Fruit fly (Drosophila melanogaster) whole organism, embryonic: ENCODE measurements around the gene CG43131.

Experiments used
- CG10321 ChIP-seq: fragments of 200-800 bp; sonication (Bioruptor generic); IDR thresholded peaks from 2 replicates; pipeline ENCODE4 v1.3.6; 2022; ENCODE audit warnings: missing biosample characterization, missing genetic modification characterization
- CG10366 ChIP-seq: fragments of 200-800 bp; sonication (Bioruptor generic); IDR thresholded peaks from 2 replicates; pipeline ENCODE4 v1.3.6; 2022; ENCODE audit warnings: missing biosample characterization, missing genetic modification characterization
- CG11093 ChIP-seq: fragments of 200-800 bp; sonication (Bioruptor generic); IDR thresholded peaks from 3 replicates; pipeline ENCODE4 v1.3.6; 2022; ENCODE audit warnings: missing biosample characterization, missing genetic modification characterization
- CG14667 ChIP-seq: fragments of 200-800 bp; sonication (Bioruptor generic); IDR thresholded peaks from 2 replicates; pipeline ENCODE4 v1.3.6; 2022; ENCODE audit warnings: missing biosample characterization, missing genetic modification characterization
- CG14710 ChIP-seq: fragments of 200-800 bp; sonication (Bioruptor generic); optimal IDR thresholded peaks from 3 replicates; lab custom pipeline; 2019; ENCODE audit warnings: missing biosample characterization, mild to moderate bottlenecking, missing genetic modification characterization, moderate library complexity
- CG15011 ChIP-seq: fragments of 200-800 bp; sonication (Bioruptor generic); optimal IDR thresholded peaks from 3 replicates; lab custom pipeline; 2018; ENCODE audit warnings: missing biosample characterization, mild to moderate bottlenecking, missing genetic modification characterization
- CG17186 ChIP-seq: fragments of 200-800 bp; sonication (Bioruptor generic); optimal IDR thresholded peaks from 3 replicates; lab custom pipeline; 2017; ENCODE audit warnings: missing biosample characterization, missing genetic modification reagents, missing genetic modification characterization
- CG17328 ChIP-seq: fragments of 200-800 bp; sonication (Bioruptor generic); IDR thresholded peaks from 2 replicates; pipeline ENCODE4 v1.3.6; 2022; ENCODE audit warnings: missing biosample characterization, missing genetic modification characterization
- CG17612 ChIP-seq: fragments of 200-800 bp; sonication (Bioruptor generic); IDR thresholded peaks from 2 replicates; pipeline ENCODE4 v1.3.6; 2022; ENCODE audit warnings: missing biosample characterization, missing genetic modification characterization
- CG2678 ChIP-seq: fragments of 200-800 bp; sonication (Bioruptor generic); optimal IDR thresholded peaks from 3 replicates; lab custom pipeline; 2019; ENCODE audit warnings: missing biosample characterization, mild to moderate bottlenecking, missing genetic modification characterization, moderate library complexity
- CG2712 ChIP-seq: fragments of 200-800 bp; optimal IDR thresholded peaks from 3 replicates; lab custom pipeline; 2019; ENCODE audit warnings: missing biosample characterization, mild to moderate bottlenecking, missing genetic modification characterization, moderate library complexity
- CG2875 ChIP-seq: fragments of 200-800 bp; sonication (Bioruptor generic); optimal IDR thresholded peaks from 2 replicates; lab custom pipeline; 2017; ENCODE audit warnings: missing biosample characterization, mild to moderate bottlenecking, missing genetic modification characterization, missing genetic modification reagents
- CG3281 ChIP-seq: fragments of 200-800 bp; sonication (Bioruptor generic); optimal IDR thresholded peaks from 3 replicates; lab custom pipeline; 2017; ENCODE audit warnings: missing biosample characterization, mild to moderate bottlenecking, missing genetic modification characterization
- CG33213 ChIP-seq: fragments of 200-800 bp; sonication (Bioruptor generic); optimal IDR thresholded peaks from 3 replicates; lab custom pipeline; 2016; ENCODE audit warnings: missing biosample characterization, missing genetic modification characterization
- CG3726 ChIP-seq: fragments of 200-800 bp; sonication (Bioruptor generic); IDR thresholded peaks from 3 replicates; pipeline ENCODE4, ENCODE4 v1.3.6; 2022; ENCODE audit warnings: missing biosample characterization, missing genetic modification characterization
- CG6854 ChIP-seq: fragments of 200-800 bp; sonication (Bioruptor generic); optimal IDR thresholded peaks from 3 replicates; lab custom pipeline; 2017; ENCODE audit warnings: missing biosample characterization, mild to moderate bottlenecking, missing genetic modification characterization
- CG7987 ChIP-seq: fragments of 200-800 bp; sonication (Bioruptor generic); optimal IDR thresholded peaks from 2 replicates; lab custom pipeline; 2018; ENCODE audit warnings: missing biosample characterization, mild to moderate bottlenecking, missing genetic modification characterization, moderate library complexity
- HHEX ChIP-seq: fragments of 200-800 bp; sonication (Bioruptor generic); optimal IDR thresholded peaks from 3 replicates; lab custom pipeline; 2017; ENCODE audit warnings: missing biosample characterization, mild to moderate bottlenecking, missing genetic modification characterization, missing genetic modification reagents
- MBD-R2 ChIP-seq: fragments of 200-800 bp; sonication (Bioruptor generic); IDR thresholded peaks from 2 replicates; pipeline ENCODE4 v1.3.6; 2022; ENCODE audit warnings: missing biosample characterization, missing genetic modification characterization
- MESR4 ChIP-seq: fragments of 200-800 bp; sonication (Bioruptor generic); optimal IDR thresholded peaks from 2 replicates; lab custom pipeline; 2018; ENCODE audit warnings: missing biosample characterization, mild to moderate bottlenecking, missing genetic modification characterization, moderate library complexity
- MTF-1 ChIP-seq: fragments of 200-800 bp; sonication (Bioruptor generic); optimal IDR thresholded peaks from 2 replicates; lab custom pipeline; 2018; ENCODE audit warnings: missing biosample characterization, mild to moderate bottlenecking, missing genetic modification characterization, borderline replicate concordance
- Mrtf ChIP-seq: fragments of 200-800 bp; sonication (Bioruptor generic); IDR thresholded peaks from 3 replicates; pipeline ENCODE4 v1.3.6; 2022; ENCODE audit warnings: missing biosample characterization, missing genetic modification characterization
- Ravus ChIP-seq: fragments of 200-800 bp; sonication (Bioruptor generic); IDR thresholded peaks from 2 replicates; pipeline ENCODE4 v1.3.6; 2022; ENCODE audit warnings: missing biosample characterization, missing genetic modification characterization
- Side ChIP-seq: fragments of 200-800 bp; sonication (Bioruptor generic); optimal IDR thresholded peaks from 2 replicates; lab custom pipeline; 2016; ENCODE audit warnings: missing biosample characterization, missing genetic modification characterization
- Sox100B ChIP-seq: fragments of 200-800 bp; sonication (Bioruptor generic); optimal IDR thresholded peaks from 3 replicates; lab custom pipeline; 2018; ENCODE audit warnings: missing biosample characterization, mild to moderate bottlenecking, missing genetic modification characterization
- Spps ChIP-seq: fragments of 200-800 bp; sonication (Bioruptor generic); optimal IDR thresholded peaks from 2 replicates; lab custom pipeline; 2018; ENCODE audit warnings: missing biosample characterization, mild to moderate bottlenecking, missing genetic modification characterization
- Taf1 ChIP-seq: fragments of 200-800 bp; sonication (Bioruptor generic); IDR thresholded peaks from 2 replicates; pipeline ENCODE4 v1.3.6; 2022; ENCODE audit warnings: missing biosample characterization, missing genetic modification characterization
- ab ChIP-seq: fragments of 200-800 bp; sonication (Bioruptor generic); optimal IDR thresholded peaks from 2 replicates; lab custom pipeline; 2016; ENCODE audit warnings: missing biosample characterization, missing genetic modification characterization
- ac ChIP-seq: fragments of 200-800 bp; sonication (Bioruptor generic); optimal IDR thresholded peaks from 3 replicates; lab custom pipeline; 2017; ENCODE audit warnings: missing biosample characterization, mild to moderate bottlenecking, missing genetic modification characterization
- bigmax ChIP-seq: fragments of 200-800 bp; sonication (Bioruptor generic); optimal IDR thresholded peaks from 2 replicates; lab custom pipeline; 2018; ENCODE audit warnings: missing biosample characterization, mild to moderate bottlenecking, missing genetic modification characterization
- caup ChIP-seq: fragments of 200-800 bp; sonication (Bioruptor generic); optimal IDR thresholded peaks from 3 replicates; lab custom pipeline; 2017; ENCODE audit warnings: missing biosample characterization, mild to moderate bottlenecking, missing genetic modification characterization, moderate library complexity; ENCODE audit not compliant: severe bottlenecking
- ci ChIP-seq: fragments of 200-800 bp; sonication (Bioruptor generic); IDR thresholded peaks from 3 replicates; pipeline ENCODE4 v1.3.6; 2022; ENCODE audit warnings: missing biosample characterization, missing genetic modification characterization
- crol ChIP-seq: fragments of 200-800 bp; sonication (Bioruptor generic); IDR thresholded peaks from 2 replicates; pipeline ENCODE4 v1.3.6; 2022; ENCODE audit warnings: missing biosample characterization, missing genetic modification characterization
- cwo ChIP-seq: fragments of 200-800 bp; sonication (Bioruptor generic); optimal IDR thresholded peaks from 3 replicates; lab custom pipeline; 2017; ENCODE audit warnings: missing biosample characterization, missing genetic modification characterization, mild to moderate bottlenecking, moderate library complexity, missing genetic modification reagents
- danr ChIP-seq: fragments of 200-800 bp; sonication (Bioruptor generic); IDR thresholded peaks from 2 replicates; pipeline ENCODE4 v1.3.6; 2022; ENCODE audit warnings: missing biosample characterization, missing genetic modification characterization
- disco-r ChIP-seq: fragments of 200-800 bp; sonication (Bioruptor generic); optimal IDR thresholded peaks from 2 replicates; lab custom pipeline; 2016; ENCODE audit warnings: missing biosample characterization, missing genetic modification characterization
- ems ChIP-seq: fragments of 200-800 bp; sonication (Bioruptor generic); optimal IDR thresholded peaks from 3 replicates; lab custom pipeline; 2016; ENCODE audit warnings: missing biosample characterization, missing genetic modification characterization
- eve ChIP-seq, 2 experiments: fragments of >200 bp; optimal IDR thresholded peaks; 2 replicates each; lab custom pipeline; 2017; ENCODE audit warnings: missing biosample characterization in 2 of 2, missing genetic modification characterization in 2 of 2
- gsb ChIP-seq: fragments of 200-800 bp; sonication (Bioruptor generic); IDR thresholded peaks from 2 replicates; pipeline ENCODE4 v1.3.6; 2022; ENCODE audit warnings: missing biosample characterization, missing genetic modification characterization
- jumu ChIP-seq: fragments of 200-800 bp; sonication (Bioruptor generic); optimal IDR thresholded peaks from 3 replicates; lab custom pipeline; 2016; ENCODE audit warnings: missing biosample characterization, missing genetic modification characterization
- lola ChIP-seq, 3 experiments: fragments of >200 bp in 2 of 3; fragments of 200-800 bp in 1 of 3; sonication (Bioruptor generic) in 1 of 3; optimal IDR thresholded peaks; 2 replicates each; lab custom pipeline; 2017 to 2019; ENCODE audit warnings: missing biosample characterization in 3 of 3, missing genetic modification characterization in 3 of 3, mild to moderate bottlenecking in 1 of 3, moderate library complexity in 1 of 3
- prd ChIP-seq, 3 experiments: fragments of >200 bp in 2 of 3; fragments of 200-800 bp in 1 of 3; sonication (Bioruptor generic) in 1 of 3; optimal IDR thresholded peaks in 2 of 3; IDR thresholded peaks in 1 of 3; 2 replicates in 2 of 3; 3 replicates in 1 of 3; pipeline versions ENCODE4 v1.3.6 to Lab custom; 2017 to 2022; ENCODE audit warnings: missing biosample characterization in 1 of 3, missing genetic modification characterization in 1 of 3
- row ChIP-seq: fragments of 200-800 bp; sonication (Bioruptor generic); IDR thresholded peaks from 3 replicates; pipeline ENCODE4 v1.3.6; 2022; ENCODE audit warnings: missing biosample characterization, missing genetic modification characterization
- shn ChIP-seq: fragments of 200-800 bp; sonication (Bioruptor generic); optimal IDR thresholded peaks from 3 replicates; lab custom pipeline; 2016; ENCODE audit warnings: missing biosample characterization, missing genetic modification characterization
- unpg ChIP-seq: fragments of 200-800 bp; sonication (Bioruptor generic); optimal IDR thresholded peaks from 3 replicates; lab custom pipeline; 2018; ENCODE audit warnings: missing biosample characterization, mild to moderate bottlenecking, missing genetic modification characterization, moderate library complexity
- wor ChIP-seq: fragments of 200-800 bp; sonication (Bioruptor generic); IDR thresholded peaks from 2 replicates; pipeline ENCODE4 v1.3.6; 2022; ENCODE audit warnings: missing biosample characterization, missing genetic modification characterization

Gene CG43131

dm6 chr3R:5095137-5095802, 13.7 kb downstream of the CG43131 start (continued):
- no peak for TF ChIP-seq caup (GFP tag; lab: Kevin White, UChicago)
- no peak for TF ChIP-seq CG6854 (GFP tag; lab: Kevin White, UChicago)
- peak in 1 of 3 experiments; percentile 18 for TF ChIP-seq lola (GFP tag; optimal IDR thresholded peaks at IDR 0.05; lab: Kevin White, UChicago)
- TF ChIP-seq Taf1 (GFP tag; lab: Robert Waterston, UW) = no peak
- TF ChIP-seq Mrtf (GFP tag; lab: Robert Waterston, UW) = no peak
- TF ChIP-seq ci (GFP tag; lab: Robert Waterston, UW) = no peak; the same call in 2 of the 3 replicates
- TF ChIP-seq danr (GFP tag; lab: Robert Waterston, UW) = no peak
- 0 out of 2 replicates have a peak, but pooled peaks have one; percentile 7 for TF ChIP-seq CG17328 (GFP tag; lab: Robert Waterston, UW)
- TF ChIP-seq CG3726 (GFP tag; lab: Robert Waterston, UW) = no peak
- TF ChIP-seq CG17612 (GFP tag; lab: Robert Waterston, UW) = no peak
- no peak for TF ChIP-seq CG17186 (GFP tag; lab: Kevin White, UChicago)
- no peak for TF ChIP-seq Sox100B (GFP tag; lab: Kevin White, UChicago)
- no peak for TF ChIP-seq CG14667 (GFP tag; lab: Robert Waterston, UW)
- TF ChIP-seq CG10366 (GFP tag; lab: Robert Waterston, UW) = no peak
- TF ChIP-seq disco-r (GFP tag; lab: Kevin White, UChicago) = no peak
- peak; percentile 3 for TF ChIP-seq jumu
- TF ChIP-seq CG11093 (GFP tag; lab: Robert Waterston, UW) = no peak
- TF ChIP-seq CG2875 (GFP tag; lab: Kevin White, UChicago) = no peak
- TF ChIP-seq CG2712 (tag; lab: Kevin White, UChicago) = peak; percentile 44
- no peak for TF ChIP-seq ab (GFP tag; lab: Kevin White, UChicago)
- peak; percentile 56; the same call in 2 of the 3 replicates for TF ChIP-seq row (GFP tag; lab: Robert Waterston, UW)
- no peak for TF ChIP-seq MESR4 (GFP tag; lab: Kevin White, UChicago)
- TF ChIP-seq HHEX (GFP tag; lab: Kevin White, UChicago) = no peak
- no peak for TF ChIP-seq cwo (GFP tag; lab: Kevin White, UChicago)
- no peak for TF ChIP-seq CG33213 (GFP tag; lab: Kevin White, UChicago)
- no peak for TF ChIP-seq CG3281
- TF ChIP-seq CG10321 (GFP tag; lab: Robert Waterston, UW) = no peak
- TF ChIP-seq eve (GFP tag; optimal IDR thresholded peaks at IDR 0.05; lab: Kevin White, UChicago) = no peak
- TF ChIP-seq wor (GFP tag; lab: Robert Waterston, UW) = no peak
- TF ChIP-seq CG14710 (tag; lab: Kevin White, UChicago) = peak; percentile 19
- no peak for TF ChIP-seq prd (optimal IDR thresholded peaks at IDR 0.05; lab: Kevin White, UChicago)
- TF ChIP-seq prd (GFP tag; IDR thresholded peaks at IDR 0.05; lab: Robert Waterston, UW) = peak; percentile 11; the same call in 1 of the 3 replicates
- no peak for TF ChIP-seq gsb (GFP tag; lab: Robert Waterston, UW)
- peak; percentile 16 for TF ChIP-seq unpg (GFP tag; lab: Kevin White, UChicago)
- TF ChIP-seq Spps = no peak
- TF ChIP-seq ems (GFP tag; lab: Kevin White, UChicago) = no peak
- TF ChIP-seq CG2678 (tag; lab: Kevin White, UChicago) = peak; percentile 11
- no peak for TF ChIP-seq CG7987 (GFP tag; lab: Kevin White, UChicago)
- peak; percentile 53 for TF ChIP-seq crol (GFP tag; lab: Robert Waterston, UW)
- TF ChIP-seq bigmax (GFP tag; lab: Kevin White, UChicago) = no peak
- no peak for TF ChIP-seq Side (GFP tag; lab: Kevin White, UChicago)
- no peak for TF ChIP-seq MTF-1 (GFP tag; lab: Kevin White, UChicago)
- TF ChIP-seq CG15011 = no peak
- no peak for TF ChIP-seq shn
- TF ChIP-seq ac (GFP tag; lab: Kevin White, UChicago) = no peak
- no peak for TF ChIP-seq MBD-R2 (GFP tag; lab: Robert Waterston, UW)
- no peak for TF ChIP-seq Ravus
